Fruit fly (Drosophila melanogaster) S2 (cell line): ENCODE results near the gene COX5A.

ENCODE experiments used
- CG8478 ChIP-seq: fragments of >200 bp; optimal IDR thresholded peaks from 2 replicates; lab custom pipeline; 2018
- CTCF ChIP-seq, 2 experiments: fragments of >200 bp; optimal IDR thresholded peaks; 2 replicates each; lab custom pipeline; 2018

DNA sequence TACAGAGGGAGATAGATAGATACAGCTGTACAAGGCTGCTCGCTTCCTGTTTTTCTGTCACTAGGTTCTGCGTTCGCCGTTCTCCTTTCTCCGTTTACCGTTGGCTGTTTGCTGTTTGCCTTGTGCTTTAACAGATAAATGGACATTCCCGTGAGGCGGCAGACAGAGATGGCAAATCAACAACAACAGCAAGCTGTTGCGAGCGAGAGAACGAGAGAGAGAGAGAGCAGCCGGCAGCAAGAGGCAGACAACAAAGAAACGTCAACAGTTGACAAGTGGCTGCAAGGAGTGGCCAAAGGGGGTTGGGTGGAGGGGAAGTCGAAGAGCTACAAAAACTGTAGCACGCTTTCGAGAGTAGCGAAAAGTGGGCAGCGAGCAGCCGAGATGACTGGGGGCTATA is 14.2 kb downstream of the COX5A start:
- no peak for TF ChIP-seq CTCF (optimal IDR thresholded peaks at IDR 0.05; lab: Kevin White, UChicago)
- TF ChIP-seq CG8478: no peak
